Fruit fly (Drosophila melanogaster) whole organism, embryonic: ENCODE results near the gene Aasdh.
A peak's percentile ranks its signal among the peaks of the same experiment; 100 is the strongest.

Experiments used
- Bteb2 ChIP-seq: fragments of 200-800 bp; sonication (Bioruptor generic); optimal IDR thresholded peaks from 2 replicates; lab custom pipeline; 2016; ENCODE audit warnings: missing biosample characterization, missing genetic modification characterization
- CG11695 ChIP-seq: fragments of 200-800 bp; sonication (Bioruptor generic); IDR thresholded peaks from 3 replicates; pipeline ENCODE4 v1.3.6; 2022; ENCODE audit warnings: missing biosample characterization, missing genetic modification characterization
- CG11696 ChIP-seq: fragments of 200-800 bp; sonication (Bioruptor generic); IDR thresholded peaks from 2 replicates; pipeline ENCODE4 v1.3.6; 2022; ENCODE audit warnings: missing biosample characterization, missing genetic modification characterization
- CG12769 ChIP-seq: fragments of 200-800 bp; sonication (Bioruptor generic); optimal IDR thresholded peaks from 2 replicates; lab custom pipeline; 2019; ENCODE audit warnings: missing biosample characterization, mild to moderate bottlenecking, missing genetic modification characterization, moderate library complexity
- CG14710 ChIP-seq: fragments of 200-800 bp; sonication (Bioruptor generic); optimal IDR thresholded peaks from 3 replicates; lab custom pipeline; 2019; ENCODE audit warnings: missing biosample characterization, mild to moderate bottlenecking, missing genetic modification characterization, moderate library complexity
- CG14860 ChIP-seq: fragments of 200-800 bp; sonication (Bioruptor generic); IDR thresholded peaks from 3 replicates; pipeline ENCODE4 v1.3.6; 2022; ENCODE audit warnings: missing biosample characterization, missing genetic modification characterization; ENCODE audit not compliant: partially characterized antibody
- CG1602 ChIP-seq: fragments of 200-800 bp; sonication (Bioruptor generic); optimal IDR thresholded peaks from 3 replicates; lab custom pipeline; 2016; ENCODE audit warnings: missing biosample characterization, missing genetic modification characterization
- CG1603 ChIP-seq: fragments of 200-800 bp; sonication (Bioruptor generic); optimal IDR thresholded peaks from 2 replicates; lab custom pipeline; 2019; ENCODE audit warnings: missing biosample characterization, mild to moderate bottlenecking, missing genetic modification characterization, moderate library complexity
- CG16813 ChIP-seq: fragments of 200-800 bp; sonication (Bioruptor generic); IDR thresholded peaks from 3 replicates; pipeline ENCODE4 v1.3.6; 2022; ENCODE audit warnings: missing biosample characterization, missing genetic modification characterization; ENCODE audit not compliant: partially characterized antibody
- CG17361 ChIP-seq: fragments of 200-800 bp; sonication (Bioruptor generic); IDR thresholded peaks from 3 replicates; pipeline ENCODE4 v1.3.6; 2022; ENCODE audit warnings: missing biosample characterization, missing genetic modification characterization
- CG2129 ChIP-seq: fragments of 200-800 bp; sonication (Bioruptor generic); IDR thresholded peaks from 2 replicates; pipeline ENCODE4 v1.3.6; 2022; ENCODE audit warnings: missing biosample characterization, missing genetic modification characterization; ENCODE audit not compliant: partially characterized antibody
- CG31224 ChIP-seq: fragments of 200-800 bp; sonication (Bioruptor generic); IDR thresholded peaks from 2 replicates; pipeline ENCODE4 v1.3.6; 2022; ENCODE audit warnings: missing biosample characterization, missing genetic modification characterization
- CG31441 ChIP-seq: fragments of 200-800 bp; sonication (Bioruptor generic); IDR thresholded peaks from 2 replicates; pipeline ENCODE4 v1.3.6; 2022; ENCODE audit warnings: missing biosample characterization, missing genetic modification characterization
- CG34422 ChIP-seq: fragments of 200-800 bp; sonication (Bioruptor generic); IDR thresholded peaks from 3 replicates; pipeline ENCODE4 v1.3.6; 2022; ENCODE audit warnings: missing biosample characterization, missing genetic modification characterization
- CG3847 ChIP-seq: fragments of 200-800 bp; sonication (Bioruptor generic); IDR thresholded peaks from 2 replicates; pipeline ENCODE4 v1.3.6; 2022; ENCODE audit warnings: missing biosample characterization, missing genetic modification characterization
- CG6254 ChIP-seq: fragments of 200-800 bp; sonication (Bioruptor generic); optimal IDR thresholded peaks from 3 replicates; lab custom pipeline; 2017; ENCODE audit warnings: mild to moderate bottlenecking, missing biosample characterization, missing genetic modification reagents, missing genetic modification characterization
- CG8478 ChIP-seq: fragments of >200 bp; optimal IDR thresholded peaks from 2 replicates; lab custom pipeline; 2018
- CG9727 ChIP-seq: fragments of 200-800 bp; sonication (Bioruptor generic); optimal IDR thresholded peaks from 3 replicates; lab custom pipeline; 2017; ENCODE audit warnings: missing biosample characterization, mild to moderate bottlenecking, missing genetic modification characterization
- CG9932 ChIP-seq: fragments of 200-800 bp; sonication (Bioruptor generic); IDR thresholded peaks from 2 replicates; pipeline ENCODE4 v1.3.6; 2022; ENCODE audit warnings: missing biosample characterization, missing genetic modification characterization
- Chrac-16 ChIP-seq: fragments of 200-800 bp; sonication (Bioruptor generic); optimal IDR thresholded peaks from 3 replicates; lab custom pipeline; 2016; ENCODE audit warnings: missing biosample characterization, missing genetic modification characterization
- Dref ChIP-seq: fragments of 200-800 bp; sonication (Bioruptor generic); IDR thresholded peaks from 2 replicates; pipeline ENCODE4 v1.3.6; 2022; ENCODE audit warnings: missing biosample characterization, missing genetic modification characterization
- HLHmδ ChIP-seq: fragments of 200-800 bp; sonication (Bioruptor generic); optimal IDR thresholded peaks from 2 replicates; lab custom pipeline; 2018; ENCODE audit warnings: missing biosample characterization, mild to moderate bottlenecking, missing genetic modification characterization, moderate library complexity
- Hr78 ChIP-seq, 2 experiments: fragments of 200-800 bp in 1 of 2; fragments of >200 bp in 1 of 2; sonication (Bioruptor generic) in 1 of 2; optimal IDR thresholded peaks; 2 replicates each; lab custom pipeline; 2017 to 2019; ENCODE audit warnings: missing biosample characterization in 2 of 2, missing genetic modification characterization in 2 of 2, mild to moderate bottlenecking in 1 of 2, moderate library complexity in 1 of 2
- Oaz ChIP-seq: fragments of 200-800 bp; sonication (Bioruptor generic); IDR thresholded peaks from 2 replicates; pipeline ENCODE4 v1.3.6; 2022; ENCODE audit warnings: missing biosample characterization, missing genetic modification characterization
- Ptx1 ChIP-seq: fragments of 200-800 bp; sonication (Bioruptor generic); IDR thresholded peaks from 2 replicates; pipeline ENCODE4 v1.3.6; 2022; ENCODE audit warnings: missing biosample characterization, missing genetic modification characterization
- Sox102F ChIP-seq: fragments of 200-800 bp; sonication (Bioruptor generic); optimal IDR thresholded peaks from 2 replicates; lab custom pipeline; 2018; ENCODE audit warnings: missing biosample characterization, mild to moderate bottlenecking, missing genetic modification characterization, moderate library complexity
- Xbp1 ChIP-seq: fragments of 200-800 bp; sonication (Bioruptor generic); optimal IDR thresholded peaks from 3 replicates; lab custom pipeline; 2016; ENCODE audit warnings: missing biosample characterization, mild to moderate bottlenecking, missing genetic modification characterization
- ap ChIP-seq: fragments of 200-800 bp; sonication (Bioruptor generic); IDR thresholded peaks from 2 replicates; pipeline ENCODE4 v1.3.6; 2022; ENCODE audit warnings: missing biosample characterization, missing genetic modification characterization
- az2 ChIP-seq: fragments of 200-800 bp; sonication (Bioruptor generic); optimal IDR thresholded peaks from 3 replicates; lab custom pipeline; 2016; ENCODE audit warnings: missing biosample characterization, missing genetic modification characterization
- bsh ChIP-seq, 2 experiments: fragments of 200-800 bp; sonication (Bioruptor generic); optimal IDR thresholded peaks; 2 replicates each; lab custom pipeline; 2017 to 2018; ENCODE audit warnings: mild to moderate bottlenecking in 2 of 2, missing biosample characterization in 2 of 2, missing genetic modification characterization in 2 of 2, moderate library complexity in 1 of 2
- croc ChIP-seq: fragments of 200-800 bp; sonication (Bioruptor generic); conservative IDR thresholded peaks from 3 replicates; pipeline ENCODE4 v1.3.6; 2022; ENCODE audit warnings: missing biosample characterization, missing genetic modification characterization
- danr ChIP-seq: fragments of 200-800 bp; sonication (Bioruptor generic); IDR thresholded peaks from 2 replicates; pipeline ENCODE4 v1.3.6; 2022; ENCODE audit warnings: missing biosample characterization, missing genetic modification characterization
- dysf ChIP-seq: fragments of 200-800 bp; sonication (Bioruptor generic); IDR thresholded peaks from 3 replicates; pipeline ENCODE4 v1.3.6; 2022; ENCODE audit warnings: missing biosample characterization, missing genetic modification characterization
- fru ChIP-seq: fragments of >200 bp; optimal IDR thresholded peaks from 2 replicates; lab custom pipeline; 2017
- gcm ChIP-seq: fragments of 200-800 bp; sonication (Bioruptor generic); optimal IDR thresholded peaks from 2 replicates; lab custom pipeline; 2019; ENCODE audit warnings: missing biosample characterization, mild to moderate bottlenecking, missing genetic modification characterization, moderate library complexity
- grau ChIP-seq: fragments of 200-800 bp; optimal IDR thresholded peaks from 3 replicates; lab custom pipeline; 2019; ENCODE audit warnings: missing biosample characterization, mild to moderate bottlenecking, missing genetic modification characterization, moderate library complexity
- gsb-n ChIP-seq: fragments of 200-800 bp; sonication (Bioruptor generic); optimal IDR thresholded peaks from 3 replicates; lab custom pipeline; 2018; ENCODE audit warnings: missing biosample characterization, mild to moderate bottlenecking, missing genetic modification characterization
- hth ChIP-seq: fragments of >200 bp; optimal IDR thresholded peaks from 2 replicates; lab custom pipeline; 2017; ENCODE audit warnings: inconsistent platforms
- pan ChIP-seq, 4 experiments: fragments of >200 bp in 3 of 4; fragments of 200-800 bp in 1 of 4; sonication (Bioruptor generic) in 1 of 4; optimal IDR thresholded peaks in 3 of 4; IDR thresholded peaks in 1 of 4; 2 replicates each; pipeline versions ENCODE4 v1.3.6 to Lab custom; 2017 to 2022; ENCODE audit warnings: missing biosample characterization in 2 of 4, missing genetic modification characterization in 2 of 4, mixed read lengths in 1 of 4
- pnt ChIP-seq: fragments of 200-800 bp; sonication (Bioruptor generic); optimal IDR thresholded peaks from 3 replicates; lab custom pipeline; 2016; ENCODE audit warnings: missing biosample characterization, missing genetic modification characterization
- pzg ChIP-seq: fragments of 200-800 bp; sonication (Bioruptor generic); optimal IDR thresholded peaks from 3 replicates; lab custom pipeline; 2018; ENCODE audit warnings: missing biosample characterization, mild to moderate bottlenecking, missing genetic modification characterization, moderate library complexity
- row ChIP-seq: fragments of 200-800 bp; sonication (Bioruptor generic); IDR thresholded peaks from 3 replicates; pipeline ENCODE4 v1.3.6; 2022; ENCODE audit warnings: missing biosample characterization, missing genetic modification characterization
- sc ChIP-seq, 3 experiments: fragments of >200 bp in 2 of 3; fragments of 200-800 bp in 1 of 3; sonication (Bioruptor generic) in 1 of 3; optimal IDR thresholded peaks; 2 replicates in 2 of 3; 3 replicates in 1 of 3; lab custom pipeline; 2017; ENCODE audit warnings: mild to moderate bottlenecking in 1 of 3, missing biosample characterization in 1 of 3, missing genetic modification characterization in 1 of 3, missing genetic modification reagents in 1 of 3
- sens-2 ChIP-seq: fragments of 200-800 bp; sonication (Bioruptor generic); IDR thresholded peaks from 2 replicates; pipeline ENCODE4 v1.3.6; 2022; ENCODE audit warnings: missing biosample characterization, missing genetic modification characterization
- sisA ChIP-seq: fragments of 200-800 bp; sonication (Bioruptor generic); IDR thresholded peaks from 2 replicates; pipeline ENCODE4 v1.3.6; 2022; ENCODE audit warnings: missing biosample characterization, missing genetic modification characterization
- ssp ChIP-seq: fragments of 200-800 bp; sonication (Bioruptor generic); IDR thresholded peaks from 2 replicates; pipeline ENCODE4 v1.3.6; 2022; ENCODE audit warnings: missing biosample characterization, missing genetic modification characterization
- tap ChIP-seq: fragments of 200-800 bp; optimal IDR thresholded peaks from 3 replicates; lab custom pipeline; 2019; ENCODE audit warnings: missing biosample characterization, mild to moderate bottlenecking, missing genetic modification characterization, moderate library complexity
- tgo ChIP-seq: fragments of 200-800 bp; sonication (Bioruptor generic); IDR thresholded peaks from 3 replicates; pipeline ENCODE4 v1.3.6; 2022; ENCODE audit warnings: missing biosample characterization, missing genetic modification characterization
- unpg ChIP-seq: fragments of 200-800 bp; sonication (Bioruptor generic); optimal IDR thresholded peaks from 3 replicates; lab custom pipeline; 2018; ENCODE audit warnings: missing biosample characterization, mild to moderate bottlenecking, missing genetic modification characterization, moderate library complexity
- vvl ChIP-seq: fragments of 200-800 bp; sonication (Bioruptor generic); IDR thresholded peaks from 2 replicates; pipeline ENCODE4 v1.3.6; 2022; ENCODE audit warnings: missing biosample characterization, missing genetic modification characterization
- wdn ChIP-seq: fragments of 200-800 bp; sonication (Bioruptor generic); IDR thresholded peaks from 2 replicates; pipeline ENCODE4 v1.3.6; 2022; ENCODE audit warnings: missing biosample characterization, missing genetic modification characterization

Aasdh gene

dm6 chr2L:8471667-8472066, 22.3 kb upstream of the Aasdh start (continued):
- peak; percentile 59 for TF ChIP-seq CG14710 (tag; lab: Kevin White, UChicago)
- TF ChIP-seq sisA (GFP tag; lab: Robert Waterston, UW): peak; percentile 17; the same call in 1 of the 2 replicates
- no peak for TF ChIP-seq Dref (GFP tag; lab: Robert Waterston, UW)
- TF ChIP-seq row (GFP tag; lab: Robert Waterston, UW): peak; percentile 50
- no peak for TF ChIP-seq danr (GFP tag; lab: Robert Waterston, UW)
- peak; percentile 29 for TF ChIP-seq CG6254 (GFP tag; lab: Kevin White, UChicago)
- TF ChIP-seq vvl (GFP tag; lab: Robert Waterston, UW): 0 out of 2 replicates have a peak, but pooled peaks have one; percentile 20
- TF ChIP-seq tap (tag; lab: Kevin White, UChicago): peak; percentile 11
- TF ChIP-seq CG31441 (GFP tag; lab: Robert Waterston, UW): peak; percentile 45; the same call in 1 of the 2 replicates
- no peak for TF ChIP-seq CG14860 (GFP tag; lab: Robert Waterston, UW)
- TF ChIP-seq CG9727: peak; percentile 60
- no peak for TF ChIP-seq hth
- TF ChIP-seq Ptx1: peak; percentile 32; the same call in 1 of the 2 replicates
- no peak for TF ChIP-seq CG31224 (GFP tag; lab: Robert Waterston, UW)
- TF ChIP-seq az2 (GFP tag; lab: Kevin White, UChicago): peak; percentile 14
- TF ChIP-seq CG16813: no peak
- TF ChIP-seq CG11696 (GFP tag; lab: Robert Waterston, UW): peak; percentile 39; the same call in 1 of the 2 replicates
- no peak for TF ChIP-seq pnt (GFP tag; lab: Kevin White, UChicago)
- TF ChIP-seq grau (tag; lab: Kevin White, UChicago): peak; percentile 38
- no peak for TF ChIP-seq Oaz
- TF ChIP-seq CG3847 (GFP tag; lab: Robert Waterston, UW): no peak
- TF ChIP-seq Chrac-16: no peak
- TF ChIP-seq CG1603 (tag; lab: Kevin White, UChicago): peak; percentile 10
- no peak for TF ChIP-seq CG9932 (GFP tag; lab: Robert Waterston, UW)
- TF ChIP-seq croc (GFP tag; lab: Robert Waterston, UW): no peak
- TF ChIP-seq CG34422: no peak
- no peak for TF ChIP-seq ap
- no peak for TF ChIP-seq HLHmδ (GFP tag; lab: Kevin White, UChicago)
- TF ChIP-seq gsb-n (tag; lab: Kevin White, UChicago): peak; percentile 50
- no peak for TF ChIP-seq pan (optimal IDR thresholded peaks at IDR 0.05; lab: Kevin White, UChicago)
- peak in 1 of 2 experiments; percentile 34 for TF ChIP-seq pan (GFP tag; optimal IDR thresholded peaks at IDR 0.05 in 1 of 2, IDR thresholded peaks at IDR 0.05 in 1 of 2)
- TF ChIP-seq fru: no peak
- no peak for TF ChIP-seq sens-2 (GFP tag; lab: Robert Waterston, UW)
- TF ChIP-seq Sox102F (GFP tag; lab: Kevin White, UChicago): peak; percentile 36
- TF ChIP-seq Bteb2 (GFP tag; lab: Kevin White, UChicago): no peak
- TF ChIP-seq CG8478 (lab: Kevin White, UChicago): no peak
- TF ChIP-seq gcm (GFP tag; lab: Kevin White, UChicago): peak; percentile 37
- peak; percentile 55 to 68 for TF ChIP-seq bsh (GFP tag; optimal IDR thresholded peaks at IDR 0.05; lab: Kevin White, UChicago)
- TF ChIP-seq CG17361 (GFP tag; lab: Robert Waterston, UW): peak; percentile 60
- no peak for TF ChIP-seq ssp (GFP tag; lab: Robert Waterston, UW)
- TF ChIP-seq dysf (GFP tag; lab: Robert Waterston, UW): 0 out of 3 replicates have a peak, but pooled peaks have one; percentile 44
- TF ChIP-seq tgo: no peak
- no peak for TF ChIP-seq pzg (GFP tag; lab: Kevin White, UChicago)
- TF ChIP-seq unpg (GFP tag; lab: Kevin White, UChicago): peak; percentile 32
- TF ChIP-seq CG11695 (GFP tag; lab: Robert Waterston, UW): 0 out of 3 replicates have a peak, but pooled peaks have one; percentile 16
- no peak for TF ChIP-seq Hr78 (GFP tag; optimal IDR thresholded peaks at IDR 0.05; lab: Kevin White, UChicago)
- TF ChIP-seq sc (optimal IDR thresholded peaks at IDR 0.05; lab: Kevin White, UChicago): no peak
- TF ChIP-seq sc (GFP tag; optimal IDR thresholded peaks at IDR 0.05; lab: Kevin White, UChicago): peak; percentile 27
- no peak for TF ChIP-seq CG12769 (tag; lab: Kevin White, UChicago)
- TF ChIP-seq wdn (GFP tag; lab: Robert Waterston, UW): no peak
- TF ChIP-seq CG1602 (GFP tag; lab: Kevin White, UChicago): peak; percentile 29
- no peak for TF ChIP-seq CG2129 (GFP tag; lab: Robert Waterston, UW)
- peak; percentile 17 for TF ChIP-seq Xbp1 (GFP tag; lab: Kevin White, UChicago)
